Fruit fly (Drosophila melanogaster): ENCODE data around the gene TwdlN.

The TwdlN gene

DNA sequence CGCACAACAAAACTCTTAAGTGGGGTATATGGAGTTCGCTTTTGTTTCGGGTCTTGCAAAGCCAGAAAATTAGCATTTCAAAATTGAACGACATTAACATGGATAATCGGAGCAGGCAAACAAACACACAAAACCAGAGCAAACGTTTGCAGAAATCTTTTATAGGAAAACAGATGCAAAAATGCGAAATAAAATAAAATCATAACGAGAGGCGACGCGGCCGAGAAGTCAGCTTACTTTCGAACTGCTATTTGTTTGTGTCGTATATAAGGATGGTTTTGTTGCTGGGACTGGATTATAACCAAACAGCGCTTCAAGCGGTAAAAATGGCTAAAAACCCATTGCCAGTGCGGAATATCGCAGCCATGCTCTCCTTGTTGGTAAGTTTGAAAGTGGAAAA lies 4.7 kb downstream of the TwdlN start, which contains the start of gene TwdlS:
TwdlS (plus strand) TSS at position 301 of the 400 bp plus-strand sequence.
- TF ChIP-seq CG17801 (GFP tag; optimal IDR thresholded peaks at IDR 0.05; ENCODE audit: partially characterized antibody), result no peak

DNA sequence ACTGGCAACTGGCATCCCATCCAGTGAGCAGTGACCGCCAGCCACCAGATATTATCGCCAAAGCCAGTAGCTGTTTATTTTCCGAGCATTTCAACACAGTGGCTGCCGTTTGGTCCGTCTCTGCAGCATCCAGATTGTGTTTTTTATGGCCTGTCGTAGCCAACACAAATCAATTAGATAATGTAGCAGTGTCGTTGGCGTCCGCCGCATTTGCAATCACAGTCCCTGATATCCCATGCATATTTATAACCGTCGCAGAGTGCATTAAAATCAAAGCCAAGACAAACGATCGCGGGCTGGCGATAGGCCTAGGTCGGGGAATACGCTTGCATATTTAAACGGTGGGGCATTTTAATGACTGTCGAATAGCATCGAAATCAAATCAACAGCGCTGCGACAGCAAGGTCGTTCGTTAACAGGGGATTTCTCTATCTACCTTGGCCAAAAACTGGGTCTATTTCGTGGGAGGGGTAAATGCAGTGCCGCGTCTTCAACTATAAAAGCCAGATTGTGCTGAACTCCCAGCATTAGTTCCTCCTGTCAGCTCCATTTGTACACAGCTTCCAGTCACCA lies 7.9 kb downstream of the TwdlN start, which contains the start of gene TwdlD:
TwdlD (plus strand) TSS at position 523 of the 573 bp plus-strand sequence.
- no peak for TF ChIP-seq CG17801 (GFP tag; optimal IDR thresholded peaks at IDR 0.05; ENCODE audit: partially characterized antibody)

DNA sequence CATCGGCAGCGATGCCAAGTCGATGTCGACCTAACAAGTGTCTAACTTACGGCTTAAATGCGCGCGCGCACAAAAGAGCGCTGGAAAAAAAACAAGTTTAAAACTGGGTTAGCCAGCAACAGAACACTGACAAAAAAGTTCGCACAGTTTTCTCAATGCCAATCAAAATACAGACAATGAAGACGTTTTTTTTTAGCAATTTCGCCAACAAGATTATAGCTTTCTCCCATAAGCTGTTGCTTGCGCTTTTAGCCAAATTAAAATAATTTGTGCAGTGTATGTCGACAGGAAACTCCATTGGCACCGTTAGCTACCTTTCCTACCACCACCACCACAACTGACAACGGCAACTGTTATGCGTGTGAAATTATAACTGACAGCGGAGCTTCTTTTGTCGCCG lies 22.9 kb downstream of the TwdlN start:
- no peak for TF ChIP-seq CG17801 (GFP tag; optimal IDR thresholded peaks at IDR 0.05; ENCODE audit: partially characterized antibody)

DNA sequence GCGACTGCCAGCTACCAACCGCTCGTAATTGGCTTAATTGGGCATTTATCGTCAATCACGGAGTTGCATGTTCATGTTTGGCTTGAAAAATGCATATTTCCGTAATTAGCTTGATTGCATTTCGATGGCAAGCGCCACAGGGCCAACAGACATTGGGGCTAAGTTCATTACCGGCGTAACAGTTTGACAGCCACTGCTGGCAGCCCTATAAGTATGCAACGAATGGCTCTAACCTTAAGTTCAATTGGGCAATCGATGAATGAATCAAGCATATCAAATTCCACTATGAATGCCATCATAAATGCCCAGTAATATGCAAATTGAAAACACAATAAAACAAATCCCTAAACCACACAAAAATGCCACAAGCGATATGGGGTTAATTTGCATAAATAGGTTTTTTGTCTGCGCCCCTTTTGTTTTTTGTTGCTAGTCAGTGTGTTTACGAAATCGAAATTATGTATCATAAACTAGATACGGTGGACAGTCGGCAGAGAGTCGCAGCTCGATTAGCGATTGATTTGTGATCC lies 23.8 kb downstream of the TwdlN start:
- no peak for TF ChIP-seq CG17801 (GFP tag; optimal IDR thresholded peaks at IDR 0.05; ENCODE audit: partially characterized antibody)

DNA sequence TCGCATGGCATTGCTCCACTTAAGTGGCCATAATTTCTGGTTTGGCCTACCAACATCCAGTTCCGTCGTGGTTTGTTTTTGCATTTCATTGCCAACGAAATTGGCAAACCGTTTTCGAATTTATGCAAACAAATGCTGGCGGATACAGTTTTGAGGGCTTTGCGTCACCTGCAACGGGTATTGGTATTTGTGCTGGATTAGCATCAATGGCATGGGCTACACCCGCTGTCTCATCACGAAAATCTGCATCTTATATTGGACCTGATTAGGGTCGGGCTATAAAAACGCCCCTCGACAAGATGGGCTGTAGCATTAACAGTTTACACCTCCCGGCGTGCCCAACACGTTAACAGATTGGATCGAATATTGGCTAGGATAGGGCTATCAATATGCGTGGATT lies 24.5 kb downstream of the TwdlN start, which contains the start of gene Tb:
Tb (plus strand) TSS at position 301 of the 400 bp plus-strand sequence.
- no peak for TF ChIP-seq CG17801 (GFP tag; optimal IDR thresholded peaks at IDR 0.05; ENCODE audit: partially characterized antibody)

DNA sequence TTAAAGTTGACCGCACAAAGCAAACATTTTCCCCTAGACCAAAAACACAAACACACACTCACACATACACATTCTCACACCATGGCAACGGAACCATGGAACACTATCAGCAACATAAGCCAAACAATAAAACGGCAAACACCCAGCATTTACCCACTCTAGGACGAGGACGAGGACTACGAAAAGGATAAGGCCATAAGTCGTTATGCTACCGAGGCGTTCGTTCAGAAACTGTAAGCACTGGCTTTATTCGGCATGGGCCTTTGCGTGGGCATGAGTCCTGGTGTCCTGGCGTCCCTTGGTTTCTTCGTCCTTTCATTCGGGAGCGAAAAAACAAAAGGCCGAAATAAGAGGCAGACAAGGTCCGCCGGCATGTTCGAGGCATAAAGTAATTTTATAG lies 38.6 kb downstream of the TwdlN start:
- no peak for TF ChIP-seq CG17801 (GFP tag; optimal IDR thresholded peaks at IDR 0.05; ENCODE audit: partially characterized antibody)

DNA sequence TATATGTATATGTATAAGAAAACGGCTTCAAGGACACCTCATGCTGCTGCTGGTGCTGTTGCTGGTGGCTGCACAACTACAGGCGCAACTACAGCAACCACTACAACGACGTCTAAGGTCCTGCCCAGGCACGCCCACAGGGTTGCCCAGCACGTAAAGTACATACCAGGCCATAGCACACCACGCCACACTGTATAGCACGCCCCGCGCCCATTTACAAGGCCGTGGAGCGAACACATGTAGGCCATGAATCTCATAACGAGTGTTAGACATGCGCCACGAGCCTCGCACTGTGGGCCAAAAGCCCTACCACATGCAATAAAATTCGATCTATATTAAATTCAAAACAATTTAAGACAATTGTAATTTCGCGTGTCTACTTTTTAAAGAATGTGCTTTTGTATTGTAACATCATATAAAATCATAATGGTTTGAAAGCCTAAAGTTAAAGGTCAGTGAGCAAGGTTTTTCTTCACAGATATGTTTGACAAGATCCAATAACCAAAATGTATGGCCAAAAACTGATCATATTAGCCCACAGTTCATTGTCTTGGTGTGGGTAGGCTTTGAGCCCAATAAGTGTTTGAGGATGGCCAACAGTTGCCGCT lies 40.0 kb downstream of the TwdlN start:
- no peak for TF ChIP-seq CG17801 (GFP tag; optimal IDR thresholded peaks at IDR 0.05; ENCODE audit: partially characterized antibody)

DNA sequence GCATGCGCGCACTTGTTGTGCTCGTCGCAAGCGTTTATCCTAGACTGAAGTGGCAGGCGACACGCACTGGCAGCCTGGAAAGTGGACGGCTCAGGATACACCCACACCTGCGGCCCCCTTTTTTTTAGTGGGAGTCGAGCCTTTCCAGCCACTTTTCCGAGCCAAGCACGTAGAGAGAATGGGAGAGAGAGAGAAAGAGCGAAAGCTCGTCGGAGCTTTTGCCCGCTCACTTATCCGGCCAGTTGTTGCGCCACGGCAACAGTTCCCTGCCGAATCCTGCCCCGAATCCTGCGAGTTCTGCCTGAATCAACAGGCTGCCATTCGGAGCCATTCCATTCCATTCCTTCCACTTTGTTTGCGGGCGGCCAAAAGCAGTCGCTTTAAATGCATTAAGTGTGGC lies 50.3 kb downstream of the TwdlN start, which contains the start of gene beat-VII:
beat-VII (minus strand) TSS at position 20 of the 400 bp plus-strand sequence.
- no peak for TF ChIP-seq CG17801 (GFP tag; optimal IDR thresholded peaks at IDR 0.05; ENCODE audit: partially characterized antibody)

Measured in ovary, adult (tissue).